Worm (Caenorhabditis elegans) whole organism, young adult: ENCODE data around the gene srb-11.

Source experiments
- B0019.2 ChIP-seq: fragments of 200-800 bp; sonication (Bioruptor generic); conservative IDR thresholded peaks from 2 replicates; pipeline ENCODE4 v1.3.6; 2022; ENCODE audit warnings: missing genetic modification reagents, missing genetic modification characterization, missing compliant biosample characterization
- B0035.1 ChIP-seq: sonication (generic microtip); optimal IDR thresholded peaks from 2 replicates; lab custom pipeline; 2016; ENCODE audit warnings: missing genetic modification characterization, mild to moderate bottlenecking, missing compliant biosample characterization, missing genotype, missing genetic modification reagents
- B0261.1 ChIP-seq: sonication (generic microtip); optimal IDR thresholded peaks from 2 replicates; lab custom pipeline; 2016; ENCODE audit warnings: mild to moderate bottlenecking, missing genetic modification characterization, moderate library complexity, missing compliant biosample characterization
- C17E4.6 ChIP-seq: fragments of 200-800 bp; sonication (Bioruptor generic); IDR thresholded peaks from 2 replicates; pipeline ENCODE4 v1.3.6; 2022; ENCODE audit warnings: missing genetic modification reagents, missing genetic modification characterization, missing compliant biosample characterization
- D2030.7 ChIP-seq: fragments of 200-800 bp; sonication (Bioruptor generic); IDR thresholded peaks from 2 replicates; pipeline ENCODE4 v1.3.6; 2022; ENCODE audit warnings: missing genetic modification reagents, missing genetic modification characterization, missing compliant biosample characterization
- F33H1.4 ChIP-seq: fragments of 200-800 bp; sonication (Bioruptor generic); IDR thresholded peaks from 2 replicates; pipeline ENCODE4 v1.3.6; 2022; ENCODE audit warnings: missing genetic modification reagents, missing genetic modification characterization, missing compliant biosample characterization
- F55B11.4 ChIP-seq: sonication (generic microtip); optimal IDR thresholded peaks from 2 replicates; lab custom pipeline; 2016; ENCODE audit warnings: missing compliant biosample characterization, missing genetic modification characterization, borderline replicate concordance; ENCODE audit not compliant: insufficient read depth
- F57A8.1 ChIP-seq: fragments of 200-800 bp; sonication (Bioruptor generic); optimal IDR thresholded peaks from 2 replicates; lab custom pipeline; 2018; ENCODE audit warnings: mild to moderate bottlenecking, missing genetic modification characterization, moderate library complexity, missing compliant biosample characterization
- K12H6.12 ChIP-seq: fragments of 200-800 bp; sonication (Bioruptor generic); optimal IDR thresholded peaks from 2 replicates; lab custom pipeline; 2018; ENCODE audit warnings: mild to moderate bottlenecking, missing genetic modification characterization, missing compliant biosample characterization
- akir-1 ChIP-seq: fragments of 200-800 bp; sonication (Bioruptor generic); optimal IDR thresholded peaks from 2 replicates; lab custom pipeline; 2018; ENCODE audit warnings: mild to moderate bottlenecking, missing genetic modification characterization, moderate library complexity, missing compliant biosample characterization
- ama-1 ChIP-seq, 3 experiments: fragments of 150-350 bp in 1 of 3; sonication (generic microtip) in 2 of 3; optimal IDR thresholded peaks; 2 replicates each; lab custom pipeline; 2014 to 2018; ENCODE audit warnings: missing biosample characterization in 2 of 3, missing genetic modification characterization in 2 of 3, missing genetic modification reagents in 2 of 3
- atf-7 ChIP-seq: sonication (generic microtip); optimal IDR thresholded peaks from 2 replicates; lab custom pipeline; 2017; ENCODE audit warnings: mild to moderate bottlenecking, missing genetic modification characterization, missing compliant biosample characterization
- athp-1 ChIP-seq: sonication (generic microtip); optimal IDR thresholded peaks from 2 replicates; lab custom pipeline; 2017; ENCODE audit warnings: mild to moderate bottlenecking, missing genetic modification characterization, missing compliant biosample characterization
- cebp-2 ChIP-seq: fragments of 200-800 bp; sonication (Bioruptor generic); IDR thresholded peaks from 2 replicates; pipeline ENCODE4 v1.3.6; 2022; ENCODE audit warnings: missing genetic modification characterization, missing compliant biosample characterization
- ceh-58 ChIP-seq: fragments of 200-800 bp; sonication (Bioruptor generic); IDR thresholded peaks from 2 replicates; pipeline ENCODE4 v1.3.6; 2022; ENCODE audit warnings: missing genetic modification characterization, missing compliant biosample characterization
- ceh-91 ChIP-seq: fragments of 200-800 bp; sonication (Bioruptor generic); IDR thresholded peaks from 2 replicates; pipeline ENCODE4 v1.3.6; 2022; ENCODE audit warnings: missing genetic modification reagents, missing genetic modification characterization, missing compliant biosample characterization
- chd-7 ChIP-seq: sonication (generic microtip); optimal IDR thresholded peaks from 2 replicates; lab custom pipeline; 2016; ENCODE audit warnings: mild to moderate bottlenecking, missing genetic modification characterization, moderate library complexity, missing compliant biosample characterization
- ekl-4 ChIP-seq: fragments of 200-800 bp; sonication (Bioruptor generic); IDR thresholded peaks from 2 replicates; pipeline ENCODE4 v1.3.6; 2022; ENCODE audit warnings: missing genetic modification reagents, missing genetic modification characterization, missing compliant biosample characterization
- fkh-3 ChIP-seq: sonication (generic microtip); optimal IDR thresholded peaks from 2 replicates; lab custom pipeline; 2016; ENCODE audit warnings: mild to moderate bottlenecking, missing genetic modification characterization, missing compliant biosample characterization
- hlh-26 ChIP-seq: fragments of 200-800 bp; sonication (Bioruptor generic); conservative IDR thresholded peaks from 2 replicates; pipeline ENCODE4 v1.3.6; 2022; ENCODE audit warnings: missing genetic modification reagents, missing genetic modification characterization, missing compliant biosample characterization
- hmg-1.2 ChIP-seq: fragments of 200-800 bp; sonication (Bioruptor generic); IDR thresholded peaks from 2 replicates; pipeline ENCODE4 v1.3.6; 2022; ENCODE audit warnings: missing genetic modification reagents, missing genetic modification characterization, missing compliant biosample characterization
- hmg-20 ChIP-seq: fragments of 200-800 bp; sonication (Bioruptor generic); IDR thresholded peaks from 2 replicates; pipeline ENCODE4 v1.3.6; 2022; ENCODE audit warnings: missing genetic modification reagents, missing genetic modification characterization, missing compliant biosample characterization
- hsf-1 ChIP-seq: fragments of 200-800 bp; sonication (Bioruptor generic); IDR thresholded peaks from 2 replicates; pipeline ENCODE4 v1.3.6; 2022; ENCODE audit warnings: missing genetic modification reagents, missing genetic modification characterization, missing compliant biosample characterization
- let-607 ChIP-seq, 2 experiments: fragments of 200-800 bp in 1 of 2; sonication (Bioruptor generic) in 1 of 2; sonication (generic microtip) in 1 of 2; optimal IDR thresholded peaks; 2 replicates each; lab custom pipeline; 2016 to 2018; ENCODE audit warnings: mild to moderate bottlenecking in 2 of 2, missing compliant biosample characterization in 2 of 2, missing genetic modification characterization in 2 of 2, moderate library complexity in 2 of 2, missing genotype in 1 of 2
- lin-26 ChIP-seq: fragments of 200-800 bp; sonication (Bioruptor generic); IDR thresholded peaks from 2 replicates; pipeline ENCODE4 v1.3.6; 2022; ENCODE audit warnings: missing genetic modification reagents, missing genetic modification characterization, missing compliant biosample characterization
- madf-3 ChIP-seq: fragments of 200-800 bp; sonication (Bioruptor generic); IDR thresholded peaks from 2 replicates; pipeline ENCODE4 v1.3.6; 2022; ENCODE audit warnings: missing genetic modification reagents, missing genetic modification characterization, missing compliant biosample characterization
- madf-8 ChIP-seq: fragments of 200-800 bp; sonication (Bioruptor generic); conservative IDR thresholded peaks from 2 replicates; pipeline ENCODE4 v1.3.6; 2022; ENCODE audit warnings: missing genetic modification reagents, missing genetic modification characterization, missing compliant biosample characterization
- mcd-1 ChIP-seq: fragments of 200-800 bp; sonication (Bioruptor generic); IDR thresholded peaks from 2 replicates; pipeline ENCODE4 v1.3.6; 2022; ENCODE audit warnings: missing genetic modification reagents, missing genetic modification characterization, missing compliant biosample characterization
- mel-28 ChIP-seq: sonication (generic microtip); optimal IDR thresholded peaks from 2 replicates; lab custom pipeline; 2016; ENCODE audit warnings: borderline replicate concordance, mild to moderate bottlenecking, missing genetic modification characterization, missing compliant biosample characterization
- nhr-120 ChIP-seq: fragments of 200-800 bp; sonication (Bioruptor generic); IDR thresholded peaks from 2 replicates; pipeline ENCODE4 v1.3.6; 2022; ENCODE audit warnings: missing genetic modification characterization, missing compliant biosample characterization
- rec-8 ChIP-seq, 2 experiments: sonication (generic microtip); optimal IDR thresholded peaks; 2 replicates each; lab custom pipeline; 2016; ENCODE audit warnings: mild to moderate bottlenecking in 2 of 2, missing genetic modification characterization in 2 of 2, missing genetic modification reagents in 2 of 2, missing genotype in 2 of 2, missing biosample characterization in 1 of 2, missing compliant biosample characterization in 1 of 2, moderate library complexity in 1 of 2
- repo-1 ChIP-seq: sonication (generic microtip); optimal IDR thresholded peaks from 2 replicates; lab custom pipeline; 2017; ENCODE audit warnings: mild to moderate bottlenecking, missing genetic modification characterization, missing compliant biosample characterization
- sdz-38 ChIP-seq: sonication (generic microtip); optimal IDR thresholded peaks from 2 replicates; lab custom pipeline; 2016; ENCODE audit warnings: missing genotype, missing genetic modification characterization, missing compliant biosample characterization
- snpc-1.1 ChIP-seq: sonication (generic microtip); optimal IDR thresholded peaks from 2 replicates; lab custom pipeline; 2017; ENCODE audit warnings: missing genetic modification characterization, mild to moderate bottlenecking, missing compliant biosample characterization, antibody characterized with exemption, moderate library complexity, missing genotype, missing genetic modification reagents; ENCODE audit not compliant: insufficient read depth
- snpc-1.3 ChIP-seq: sonication (generic microtip); optimal IDR thresholded peaks from 2 replicates; lab custom pipeline; 2017; ENCODE audit warnings: missing genetic modification characterization, mild to moderate bottlenecking, missing compliant biosample characterization, antibody characterized with exemption, moderate library complexity, missing genotype, missing genetic modification reagents; ENCODE audit not compliant: insufficient read depth
- somi-1 ChIP-seq: fragments of 200-800 bp; sonication (Bioruptor generic); optimal IDR thresholded peaks from 2 replicates; lab custom pipeline; 2018; ENCODE audit warnings: mild to moderate bottlenecking, missing genetic modification characterization, missing compliant biosample characterization
- sptf-2 ChIP-seq: fragments of 200-800 bp; sonication (Bioruptor generic); optimal IDR thresholded peaks from 2 replicates; lab custom pipeline; 2018; ENCODE audit warnings: mild to moderate bottlenecking, missing genetic modification characterization, missing compliant biosample characterization
- tbx-9 ChIP-seq: sonication (generic microtip); optimal IDR thresholded peaks from 2 replicates; lab custom pipeline; 2016; ENCODE audit warnings: borderline replicate concordance, missing genetic modification characterization, inconsistent platforms, missing compliant biosample characterization
- unc-130 ChIP-seq: sonication (generic microtip); optimal IDR thresholded peaks from 2 replicates; lab custom pipeline; 2016; ENCODE audit warnings: missing genetic modification reagents, missing genetic modification characterization, missing compliant biosample characterization
- xnd-1 ChIP-seq: sonication (generic microtip); optimal IDR thresholded peaks from 2 replicates; lab custom pipeline; 2016; ENCODE audit warnings: missing genotype, missing genetic modification reagents, missing genetic modification characterization, missing compliant biosample characterization
- ztf-3 ChIP-seq: fragments of 200-800 bp; sonication (Bioruptor generic); optimal IDR thresholded peaks from 2 replicates; lab custom pipeline; 2018; ENCODE audit warnings: mild to moderate bottlenecking, missing genetic modification characterization, missing compliant biosample characterization

srb-11 gene

DNA sequence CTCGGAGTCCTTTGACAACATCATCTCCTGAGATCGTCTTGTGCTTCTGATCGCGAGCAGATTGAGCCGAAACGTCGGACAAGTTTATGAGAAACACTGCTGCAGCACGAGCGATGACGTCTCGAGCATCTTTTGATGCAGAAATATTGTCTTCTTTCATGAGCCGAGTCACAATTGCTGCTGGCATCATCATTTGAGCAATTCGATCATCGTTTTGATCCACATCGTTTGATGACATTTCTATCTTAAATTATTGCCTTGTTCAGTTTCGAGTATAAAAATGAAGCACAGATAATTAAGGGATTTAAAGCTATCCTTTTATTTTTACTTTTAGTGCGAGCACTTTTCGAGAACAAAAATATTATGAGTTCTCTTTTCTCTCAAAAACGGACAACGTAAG, 30.1 kb downstream of the srb-11 start, which contains the start of gene T26A5.8 (continued):
- TF ChIP-seq hlh-26 (GFP tag; lab: Robert Waterston, UW) (no peak), xnd-1 (tag; lab: Kevin White, UChicago) (no peak), let-607 (tag; optimal IDR thresholded peaks at IDR 0.05; lab: Kevin White, UChicago) (peak in 1 of 2 experiments; percentile 24), mel-28 (no peak), C17E4.6 (no peak), fkh-3 (tag; lab: Kevin White, UChicago) (no peak), ekl-4 (GFP tag; lab: Robert Waterston, UW) (peak; percentile 88), tbx-9 (tag; lab: Kevin White, UChicago) (no peak), ztf-3 (peak; percentile 50)

DNA sequence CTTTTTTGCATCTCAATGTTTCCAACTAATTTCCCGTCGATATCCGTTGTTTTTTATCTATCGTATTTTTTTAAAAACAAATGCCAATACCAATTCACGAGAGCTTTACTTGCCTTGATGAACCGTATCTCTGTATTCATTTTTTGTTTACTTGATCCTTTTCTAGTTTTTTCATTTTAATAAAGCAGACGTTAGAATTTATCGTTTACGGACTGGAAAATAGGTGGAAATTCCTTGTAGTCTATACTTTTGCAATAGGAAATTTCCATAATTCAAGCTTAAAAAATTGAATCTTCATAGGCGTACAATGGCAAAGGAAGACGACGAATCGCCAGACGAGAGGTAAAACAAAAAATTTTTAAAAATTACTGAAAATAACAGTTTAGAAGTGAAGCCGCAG, 32.9 kb downstream of the srb-11 start, which contains the start of gene algn-1:
algn-1 (plus strand) TSS at position 301 of the 400 bp plus-strand sequence.
- TF ChIP-seq snpc-1.3 (no peak), hmg-20 (GFP tag; lab: Robert Waterston, UW) (no peak), B0261.1 (no peak), ekl-4 (GFP tag; lab: Robert Waterston, UW) (no peak), F33H1.4 (GFP tag; lab: Robert Waterston, UW) (no peak), hsf-1 (GFP tag; lab: Robert Waterston, UW) (no peak), ceh-58 (GFP tag; lab: Robert Waterston, UW) (no peak), repo-1 (no peak)

DNA sequence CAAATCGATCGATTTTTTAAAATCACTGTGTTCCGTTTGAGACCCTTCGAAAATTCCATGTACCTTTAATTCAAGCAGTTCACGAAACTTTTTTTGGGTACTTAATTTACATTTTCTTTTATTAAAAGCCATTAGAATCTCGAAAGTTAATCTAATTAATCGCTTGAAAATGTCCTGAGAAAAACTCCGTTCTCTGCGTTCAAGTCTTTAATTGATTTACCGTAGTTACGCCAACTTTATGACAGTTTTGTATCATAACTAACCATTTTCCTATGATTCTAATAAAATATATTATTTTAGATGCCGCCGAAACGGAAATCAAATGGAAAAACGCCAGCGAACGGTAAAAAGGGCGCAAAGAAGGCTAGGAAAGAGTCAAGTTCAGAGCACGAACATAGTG, 38.5 kb downstream of the srb-11 start, which contains the start of gene jhdm-1:
jhdm-1 (plus strand) TSS at position 301 of the 400 bp plus-strand sequence.
- TF ChIP-seq snpc-1.1 (tag; lab: Kevin White, UChicago): no peak
- no peak for TF ChIP-seq ama-1 (optimal IDR thresholded peaks at IDR 0.05; lab: Kevin White, UChicago)
- no peak for TF ChIP-seq ama-1 (GFP tag; optimal IDR thresholded peaks at IDR 0.05; lab: Kevin White, UChicago)
- TF ChIP-seq cebp-2 (GFP tag; lab: Robert Waterston, UW): no peak
- TF ChIP-seq F57A8.1 (GFP tag; lab: Kevin White, UChicago): no peak
- no peak for TF ChIP-seq ztf-3
- TF ChIP-seq athp-1 (tag; lab: Kevin White, UChicago): no peak
- TF ChIP-seq nhr-120 (GFP tag; lab: Robert Waterston, UW): no peak
- no peak for TF ChIP-seq rec-8 (tag; optimal IDR thresholded peaks at IDR 0.05; lab: Kevin White, UChicago)
- no peak for TF ChIP-seq atf-7 (tag; lab: Kevin White, UChicago)
- no peak for TF ChIP-seq hlh-26 (GFP tag; lab: Robert Waterston, UW)
- TF ChIP-seq akir-1 (GFP tag; lab: Kevin White, UChicago): no peak
- TF ChIP-seq hmg-1.2 (GFP tag; lab: Robert Waterston, UW): no peak
- no peak for TF ChIP-seq B0019.2 (GFP tag; lab: Robert Waterston, UW)
- TF ChIP-seq, all 124 proteins: peak for 0

DNA sequence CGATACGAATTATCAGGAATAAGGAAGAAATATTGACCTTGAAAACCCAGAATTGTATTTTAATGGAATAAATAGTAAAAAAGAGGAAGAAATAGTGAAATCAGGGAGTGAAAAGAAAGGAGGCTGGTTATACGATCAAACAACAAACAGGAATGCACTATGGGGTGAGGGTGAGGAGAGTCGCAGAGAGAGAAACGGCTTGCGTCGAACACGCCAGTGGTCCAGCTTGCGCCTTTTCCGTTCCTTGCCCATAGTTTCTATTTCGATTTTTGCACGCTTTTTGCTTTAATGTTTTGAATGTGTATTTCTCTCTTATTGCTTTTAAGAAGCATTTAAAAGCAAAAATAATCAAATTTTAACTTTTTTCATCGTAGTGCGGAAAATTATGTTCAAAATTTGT, 39.0 kb downstream of the srb-11 start:
- TF ChIP-seq lin-26 (GFP tag; lab: Robert Waterston, UW): peak; percentile 17; the same call in 1 of the 2 replicates
- TF ChIP-seq snpc-1.1 (tag; lab: Kevin White, UChicago): no peak
- no peak for TF ChIP-seq chd-7 (tag; lab: Kevin White, UChicago)
- peak; percentile 77 for TF ChIP-seq mcd-1 (GFP tag; lab: Robert Waterston, UW)
- TF ChIP-seq ekl-4 (GFP tag; lab: Robert Waterston, UW): no peak
- no peak for TF ChIP-seq F55B11.4 (tag; lab: Kevin White, UChicago)
- TF ChIP-seq sdz-38 (tag; lab: Kevin White, UChicago): no peak
- peak; percentile 38 for TF ChIP-seq K12H6.12 (tag; lab: Kevin White, UChicago)
- TF ChIP-seq madf-3: 0 out of 2 replicates have a peak, but pooled peaks have one; percentile 39
- no peak for TF ChIP-seq fkh-3 (tag; lab: Kevin White, UChicago)
- peak; percentile 9 for TF ChIP-seq somi-1 (GFP tag; lab: Kevin White, UChicago)
- peak; percentile 67 for TF ChIP-seq D2030.7 (GFP tag; lab: Robert Waterston, UW)
- TF ChIP-seq cebp-2 (GFP tag; lab: Robert Waterston, UW): no peak
- peak; percentile 68; the same call in 1 of the 2 replicates for TF ChIP-seq hmg-1.2 (GFP tag; lab: Robert Waterston, UW)
- TF ChIP-seq ceh-91 (GFP tag; lab: Robert Waterston, UW): peak; percentile 55; the same call in 1 of the 2 replicates
- TF ChIP-seq atf-7 (tag; lab: Kevin White, UChicago): no peak
- no peak for TF ChIP-seq B0035.1 (tag; lab: Kevin White, UChicago)
- TF ChIP-seq unc-130 (GFP tag; lab: Kevin White, UChicago): no peak
- TF ChIP-seq sptf-2 (GFP tag; lab: Kevin White, UChicago): no peak
- no peak for TF ChIP-seq C17E4.6
- TF ChIP-seq madf-8: no peak
